Fruit fly (Drosophila melanogaster) whole organism, embryonic: Measurements from ENCODE around the gene CG3408.

ENCODE experiments used
- CG12104 ChIP-seq: fragments of 200-800 bp; sonication (Bioruptor generic); optimal IDR thresholded peaks from 3 replicates; lab custom pipeline; 2016; ENCODE audit warnings: missing biosample characterization, missing genetic modification characterization
- Hmr ChIP-seq: fragments of 200-800 bp; sonication (Bioruptor generic); optimal IDR thresholded peaks from 3 replicates; lab custom pipeline; 2017; ENCODE audit warnings: mild to moderate bottlenecking, missing biosample characterization, missing genetic modification reagents, missing genetic modification characterization
- Neu2 ChIP-seq: fragments of 200-800 bp; sonication (Bioruptor generic); optimal IDR thresholded peaks from 3 replicates; lab custom pipeline; 2016; ENCODE audit warnings: missing biosample characterization, missing genetic modification characterization, borderline replicate concordance
- Opbp ChIP-seq: fragments of 200-800 bp; sonication (Bioruptor generic); IDR thresholded peaks from 3 replicates; pipeline ENCODE4 v1.3.6; 2022; ENCODE audit warnings: missing biosample characterization, missing genetic modification characterization; ENCODE audit not compliant: partially characterized antibody
- al ChIP-seq: fragments of 200-800 bp; sonication (Bioruptor generic); IDR thresholded peaks from 2 replicates; pipeline ENCODE4 v1.3.6; 2022; ENCODE audit warnings: missing biosample characterization, missing genetic modification characterization
- nau ChIP-seq: fragments of 200-800 bp; sonication (Bioruptor generic); optimal IDR thresholded peaks from 3 replicates; lab custom pipeline; 2017; ENCODE audit warnings: missing biosample characterization, mild to moderate bottlenecking, missing genetic modification characterization, missing genetic modification reagents

DNA sequence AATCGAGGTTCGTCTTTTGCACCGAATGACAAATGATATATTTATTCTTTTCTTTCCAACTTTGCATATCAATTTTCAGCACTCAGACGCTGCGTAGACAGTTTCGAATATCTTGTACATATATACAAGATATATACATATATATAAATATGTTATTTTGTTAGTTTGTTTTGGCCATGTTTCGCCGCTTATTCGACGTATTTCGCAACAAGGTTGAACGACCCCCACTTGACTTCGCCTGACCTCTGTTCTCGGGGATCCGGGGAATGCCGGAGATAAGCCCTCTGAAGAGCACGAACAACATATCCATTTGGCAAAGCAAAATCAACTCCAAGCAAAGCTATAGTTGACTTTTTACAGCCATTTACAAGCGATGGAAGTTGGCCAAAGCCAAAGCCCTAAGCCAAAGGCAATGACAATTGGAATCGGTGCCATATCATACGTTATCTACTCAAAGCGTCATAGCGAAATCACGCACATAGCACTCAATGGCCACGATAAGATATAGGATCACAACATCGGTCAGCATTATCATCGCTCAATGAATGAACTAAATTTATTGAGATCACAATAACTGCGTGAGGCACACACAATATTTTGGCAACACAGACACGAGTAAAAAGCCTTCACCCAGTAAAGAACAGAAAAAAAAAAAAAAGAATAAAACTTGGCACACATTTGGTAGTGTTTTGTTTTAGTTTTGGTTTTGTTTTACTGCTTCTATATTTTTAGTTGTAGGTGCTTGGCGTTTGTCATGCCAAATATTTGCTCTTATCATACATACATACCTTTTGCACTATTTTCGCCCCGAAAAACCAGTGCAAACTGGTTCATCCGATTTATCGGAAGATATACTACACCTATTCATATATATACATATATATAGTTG, 9.2 kb downstream of the CG3408 start:
- TF ChIP-seq Hmr (GFP tag; lab: Kevin White, UChicago) (no peak), Neu2 (no peak), CG12104 (GFP tag; lab: Kevin White, UChicago) (no peak), Opbp (GFP tag; lab: Robert Waterston, UW) (no peak), al (GFP tag; lab: Robert Waterston, UW) (no peak), nau (GFP tag; lab: Kevin White, UChicago) (no peak)
